Worm (Caenorhabditis elegans) whole organism, young adult: ENCODE data around the gene F20D6.1.

Experiments used
- F22D6.2 ChIP-seq: sonication (generic microtip); optimal IDR thresholded peaks from 2 replicates; lab custom pipeline; 2016; ENCODE audit warnings: mild to moderate bottlenecking, missing genetic modification characterization, missing compliant biosample characterization
- ama-1 ChIP-seq, 3 experiments: fragments of 150-350 bp in 1 of 3; sonication (generic microtip) in 2 of 3; optimal IDR thresholded peaks; 2 replicates each; lab custom pipeline; 2014 to 2018; ENCODE audit warnings: missing biosample characterization in 2 of 3, missing genetic modification characterization in 2 of 3, missing genetic modification reagents in 2 of 3
- attf-5 ChIP-seq: fragments of 200-800 bp; sonication (Bioruptor generic); optimal IDR thresholded peaks from 2 replicates; lab custom pipeline; 2018; ENCODE audit warnings: mild to moderate bottlenecking, missing genetic modification characterization, missing compliant biosample characterization
- ceh-27 ChIP-seq: fragments of 200-800 bp; sonication (Bioruptor generic); optimal IDR thresholded peaks from 2 replicates; lab custom pipeline; 2018; ENCODE audit warnings: mild to moderate bottlenecking, missing genetic modification characterization, moderate library complexity, missing compliant biosample characterization
- dox-1 ChIP-seq: fragments of 200-800 bp; sonication (Bioruptor generic); IDR thresholded peaks from 2 replicates; pipeline ENCODE4 v1.3.6; 2022; ENCODE audit warnings: missing genetic modification reagents, missing genetic modification characterization, missing compliant biosample characterization
- egrh-3 ChIP-seq: fragments of 200-800 bp; sonication (Bioruptor generic); IDR thresholded peaks from 2 replicates; pipeline ENCODE4 v1.3.6; 2022; ENCODE audit warnings: missing genetic modification reagents, missing genetic modification characterization, missing compliant biosample characterization
- hsf-1 ChIP-seq: fragments of 200-800 bp; sonication (Bioruptor generic); IDR thresholded peaks from 2 replicates; pipeline ENCODE4 v1.3.6; 2022; ENCODE audit warnings: missing genetic modification reagents, missing genetic modification characterization, missing compliant biosample characterization
- lin-35 ChIP-seq, 3 experiments: fragments of 150-350 bp in 2 of 3; sonication (generic microtip) in 1 of 3; optimal IDR thresholded peaks; 2 replicates each; lab custom pipeline; 2014 to 2018; ENCODE audit warnings: missing biosample characterization in 3 of 3, missing genetic modification characterization in 3 of 3, missing genetic modification reagents in 3 of 3
- lin-54 ChIP-seq: fragments of 200-800 bp; sonication (Bioruptor generic); optimal IDR thresholded peaks from 2 replicates; lab custom pipeline; 2018; ENCODE audit warnings: mild to moderate bottlenecking, missing genetic modification characterization, missing compliant biosample characterization
- madf-3 ChIP-seq: fragments of 200-800 bp; sonication (Bioruptor generic); IDR thresholded peaks from 2 replicates; pipeline ENCODE4 v1.3.6; 2022; ENCODE audit warnings: missing genetic modification reagents, missing genetic modification characterization, missing compliant biosample characterization
- nfyb-1 ChIP-seq: fragments of 200-800 bp; sonication (Bioruptor generic); IDR thresholded peaks from 2 replicates; pipeline ENCODE4 v1.3.6; 2022; ENCODE audit warnings: missing genetic modification reagents, missing genetic modification characterization, missing compliant biosample characterization
- pbrm-1 ChIP-seq: fragments of 200-800 bp; sonication (Bioruptor generic); IDR thresholded peaks from 2 replicates; pipeline ENCODE4 v1.3.6; 2022; ENCODE audit warnings: missing genetic modification reagents, missing genetic modification characterization, missing compliant biosample characterization
- pha-4 ChIP-seq: fragments of 150-350 bp; sonication (generic microtip); optimal IDR thresholded peaks from 2 replicates; lab custom pipeline; 2014; ENCODE audit warnings: missing biosample characterization, missing genetic modification reagents, missing genetic modification characterization
- ztf-28 ChIP-seq: fragments of 200-800 bp; sonication (Bioruptor generic); IDR thresholded peaks from 2 replicates; pipeline ENCODE4 v1.3.6; 2022; ENCODE audit warnings: missing genetic modification reagents, missing genetic modification characterization, missing compliant biosample characterization

DNA sequence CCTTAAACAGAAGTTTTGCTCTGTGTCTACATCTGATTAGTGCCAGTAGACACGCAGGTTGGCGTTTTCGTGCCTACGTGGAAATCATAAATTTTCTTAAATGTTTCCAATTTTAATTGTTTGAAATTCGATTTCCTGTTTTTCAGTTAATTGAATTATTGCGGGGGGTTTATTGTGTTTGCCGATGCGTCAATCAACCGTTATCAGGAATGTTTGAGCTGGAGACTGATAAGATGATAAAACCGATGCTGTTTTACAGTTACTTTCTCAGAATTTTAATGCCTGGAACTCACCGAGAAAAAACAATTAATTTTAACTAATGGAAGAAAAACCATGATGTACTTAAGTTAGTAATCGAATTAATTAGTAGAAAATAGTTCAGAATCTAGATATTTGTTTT lies 26.6 kb downstream of the F20D6.1 start:
- no peak for TF ChIP-seq nfyb-1 (GFP tag; lab: Robert Waterston, UW)
- no peak for TF ChIP-seq ama-1 (optimal IDR thresholded peaks at IDR 0.05; lab: Kevin White, UChicago)
- no peak for TF ChIP-seq ama-1 (GFP tag; optimal IDR thresholded peaks at IDR 0.05; lab: Kevin White, UChicago)
- TF ChIP-seq dox-1 (GFP tag; lab: Robert Waterston, UW) = no peak
- TF ChIP-seq attf-5 (GFP tag; lab: Kevin White, UChicago) = no peak
- no peak for TF ChIP-seq pbrm-1 (GFP tag; lab: Robert Waterston, UW)
- TF ChIP-seq ceh-27 (GFP tag; lab: Kevin White, UChicago) = no peak
- TF ChIP-seq F22D6.2 = no peak
- no peak for TF ChIP-seq ztf-28 (GFP tag; lab: Robert Waterston, UW)
- no peak for TF ChIP-seq pha-4 (tag; lab: Kevin White, UChicago)
- no peak for TF ChIP-seq madf-3 (GFP tag; lab: Robert Waterston, UW)
- TF ChIP-seq lin-35 (GFP tag; optimal IDR thresholded peaks at IDR 0.05; lab: Kevin White, UChicago) = no peak
- TF ChIP-seq hsf-1 (GFP tag; lab: Robert Waterston, UW) = no peak
- TF ChIP-seq egrh-3 = no peak
- TF ChIP-seq lin-54 = no peak
